Worm (Caenorhabditis elegans) whole organism, young adult: ENCODE measurements around the gene Y5F2A.4.

Experiments
- F55B11.4 ChIP-seq: sonication (generic microtip); optimal IDR thresholded peaks from 2 replicates; lab custom pipeline; 2016; ENCODE audit warnings: missing compliant biosample characterization, missing genetic modification characterization, borderline replicate concordance; ENCODE audit not compliant: insufficient read depth
- dpl-1 ChIP-seq: fragments of 150-350 bp; optimal IDR thresholded peaks from 2 replicates; lab custom pipeline; 2014; ENCODE audit warnings: missing biosample characterization, missing genetic modification reagents, missing genetic modification characterization
- hsf-1 ChIP-seq: fragments of 200-800 bp; sonication (Bioruptor generic); IDR thresholded peaks from 2 replicates; pipeline ENCODE4 v1.3.6; 2022; ENCODE audit warnings: missing genetic modification reagents, missing genetic modification characterization, missing compliant biosample characterization
- lin-40 ChIP-seq: sonication (generic microtip); optimal IDR thresholded peaks from 2 replicates; lab custom pipeline; 2016; ENCODE audit warnings: missing genetic modification characterization, mild to moderate bottlenecking, missing compliant biosample characterization, missing genotype, missing genetic modification reagents
- nfya-1 ChIP-seq: sonication (generic microtip); optimal IDR thresholded peaks from 2 replicates; lab custom pipeline; 2017; ENCODE audit warnings: antibody characterized with exemption, missing compliant biosample characterization, missing genetic modification characterization, borderline replicate concordance; ENCODE audit not compliant: insufficient read depth
- nfyb-1 ChIP-seq: fragments of 200-800 bp; sonication (Bioruptor generic); IDR thresholded peaks from 2 replicates; pipeline ENCODE4 v1.3.6; 2022; ENCODE audit warnings: missing genetic modification reagents, missing genetic modification characterization, missing compliant biosample characterization
- pha-4 ChIP-seq: fragments of 150-350 bp; sonication (generic microtip); optimal IDR thresholded peaks from 2 replicates; lab custom pipeline; 2014; ENCODE audit warnings: missing biosample characterization, missing genetic modification reagents, missing genetic modification characterization
- rec-8 ChIP-seq, 2 experiments: sonication (generic microtip); optimal IDR thresholded peaks; 2 replicates each; lab custom pipeline; 2016; ENCODE audit warnings: mild to moderate bottlenecking in 2 of 2, missing genetic modification characterization in 2 of 2, missing genetic modification reagents in 2 of 2, missing genotype in 2 of 2, missing biosample characterization in 1 of 2, missing compliant biosample characterization in 1 of 2, moderate library complexity in 1 of 2
- sea-2 ChIP-seq: fragments of 200-800 bp; sonication (Bioruptor generic); IDR thresholded peaks from 2 replicates; pipeline ENCODE4 v1.3.6; 2022; ENCODE audit warnings: missing genetic modification characterization, missing compliant biosample characterization
- tlf-1 ChIP-seq: fragments of 200-800 bp; sonication (Bioruptor generic); optimal IDR thresholded peaks from 2 replicates; lab custom pipeline; 2018; ENCODE audit warnings: mild to moderate bottlenecking, missing genetic modification characterization, missing compliant biosample characterization
- unc-62 ChIP-seq: fragments of 150-350 bp; optimal IDR thresholded peaks from 2 replicates; lab custom pipeline; 2014; ENCODE audit warnings: missing biosample characterization, missing genetic modification reagents, missing genetic modification characterization
- ztf-28 ChIP-seq: fragments of 200-800 bp; sonication (Bioruptor generic); IDR thresholded peaks from 2 replicates; pipeline ENCODE4 v1.3.6; 2022; ENCODE audit warnings: missing genetic modification reagents, missing genetic modification characterization, missing compliant biosample characterization

DNA sequence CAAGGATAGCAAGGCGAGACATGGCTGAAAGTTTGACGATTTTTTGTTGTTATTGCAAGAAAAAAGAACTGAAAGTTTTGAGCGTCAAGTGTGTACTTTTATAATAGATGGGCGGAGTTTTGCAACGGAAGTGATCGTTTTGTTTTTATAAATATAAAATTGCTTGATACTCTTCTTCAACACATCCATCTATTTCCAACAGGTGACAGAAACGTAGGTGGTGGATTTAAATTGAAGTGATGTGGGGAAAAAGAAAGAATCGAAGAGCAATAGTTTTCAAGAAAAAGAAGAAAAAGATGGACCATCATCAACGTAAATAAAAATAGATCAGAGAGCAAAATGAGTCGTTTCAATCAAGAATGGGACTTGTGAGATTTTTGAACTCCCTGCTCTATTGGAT lies 11.4 kb downstream of the Y5F2A.4 start, which contains the start of gene ttr-17:
- no peak for TF ChIP-seq sea-2 (GFP tag; lab: Robert Waterston, UW)
- no peak for TF ChIP-seq ztf-28
- no peak for TF ChIP-seq tlf-1
- TF ChIP-seq pha-4 (tag; lab: Kevin White, UChicago) = no peak
- no peak for TF ChIP-seq rec-8 (tag; optimal IDR thresholded peaks at IDR 0.05; lab: Kevin White, UChicago)
- TF ChIP-seq nfya-1 (tag; lab: Kevin White, UChicago) = no peak
- no peak for TF ChIP-seq F55B11.4 (tag; lab: Kevin White, UChicago)
- no peak for TF ChIP-seq unc-62 (GFP tag; lab: Kevin White, UChicago)
- TF ChIP-seq hsf-1 (GFP tag; lab: Robert Waterston, UW) = no peak
- TF ChIP-seq dpl-1 (GFP tag; lab: Kevin White, UChicago) = no peak
- no peak for TF ChIP-seq nfyb-1 (GFP tag; lab: Robert Waterston, UW)
- no peak for TF ChIP-seq lin-40 (tag; lab: Kevin White, UChicago)
